Worm (Caenorhabditis elegans): Measurements from ENCODE around the gene tmed-10.
A peak's percentile ranks its signal among the peaks of the same experiment; 100 is the strongest.
"Not testable (repeated sequence)": the region's sequence is repeated elsewhere in the genome, so short reads cannot be mapped to it uniquely, and the experiment has no call there.

Gene tmed-10

ce11 chrV:11290888-11291287, 35.9 kb downstream of the tmed-10 start, which contains the start of gene C03E10.1:
Gene C03E10.1 (plus strand): TSS chrV:11291188.
- no peak for TF ChIP-seq snpc-4 (tag; optimal IDR thresholded peaks at IDR 0.05)
- TF ChIP-seq sem-2 (GFP tag; optimal IDR thresholded peaks at IDR 0.05): no peak
- no peak for TF ChIP-seq mep-1 (tag; optimal IDR thresholded peaks at IDR 0.05)
- TF ChIP-seq ztf-11 (tag; optimal IDR thresholded peaks at IDR 0.05): no peak
- TF ChIP-seq nhr-2 (tag; optimal IDR thresholded peaks at IDR 0.05): no peak
- no peak for TF ChIP-seq unc-62 (GFP tag; optimal IDR thresholded peaks at IDR 0.05)
- TF ChIP-seq nhr-12 (tag; optimal IDR thresholded peaks at IDR 0.05): no peak
- no peak for TF ChIP-seq bed-3 (GFP tag; optimal IDR thresholded peaks at IDR 0.05)
- no peak for TF ChIP-seq unc-39 (tag; optimal IDR thresholded peaks at IDR 0.05)
- TF ChIP-seq hlh-1 (tag; optimal IDR thresholded peaks at IDR 0.05): no peak
- TF ChIP-seq ham-2 (GFP tag; optimal IDR thresholded peaks at IDR 0.05): no peak
- TF ChIP-seq elt-1 (tag; optimal IDR thresholded peaks at IDR 0.05; ENCODE audit: borderline replicate concordance, insufficient read depth): no peak
- TF ChIP-seq lin-13 (tag; optimal IDR thresholded peaks at IDR 0.05): no peak
- no peak for TF ChIP-seq nhr-28 (tag; optimal IDR thresholded peaks at IDR 0.05)
- no peak for TF ChIP-seq ceh-83 (GFP tag; optimal IDR thresholded peaks at IDR 0.05)
- TF ChIP-seq M03D4.4 (tag; optimal IDR thresholded peaks at IDR 0.05): no peak
- no peak for TF ChIP-seq mls-2 (tag; optimal IDR thresholded peaks at IDR 0.05)
- TF ChIP-seq lin-32 (GFP tag; optimal IDR thresholded peaks at IDR 0.05): no peak
- TF ChIP-seq sptf-1 (tag; optimal IDR thresholded peaks at IDR 0.05): no peak
- no peak for TF ChIP-seq nhr-237 (tag; optimal IDR thresholded peaks at IDR 0.05)

- TF ChIP-seq nhr-2 (tag; optimal IDR thresholded peaks at IDR 0.05); nhr-76 (tag; optimal IDR thresholded peaks at IDR 0.05); sem-2 (GFP tag; optimal IDR thresholded peaks at IDR 0.05): not testable (repeated sequence)
These were observed 40.6 kb downstream of the tmed-10 start, which contains the start of gene C03E10.3 for ce11 chrV:11286114-11286513. Gene C03E10.3 (plus strand): TSS chrV:11286414.

- TF ChIP-seq unc-39 (tag; optimal IDR thresholded peaks at IDR 0.05) (no peak), unc-120 (tag; optimal IDR thresholded peaks at IDR 0.05; ENCODE audit: poor library complexity, severe bottlenecking) (no peak), drap-1 (GFP tag; optimal IDR thresholded peaks at IDR 0.05) (no peak), unc-62 (GFP tag; optimal IDR thresholded peaks at IDR 0.05) (no peak), ham-2 (GFP tag; optimal IDR thresholded peaks at IDR 0.05) (no peak), ces-1 (GFP tag; optimal IDR thresholded peaks at IDR 0.05) (no peak), nhr-12 (tag; optimal IDR thresholded peaks at IDR 0.05) (no peak), ceh-39 (tag; optimal IDR thresholded peaks at IDR 0.05) (no peak), M03D4.4 (tag; optimal IDR thresholded peaks at IDR 0.05) (no peak)
These were observed 44.5 kb downstream of the tmed-10 start, which contains the start of gene gly-20 for ce11 chrV:11282272-11282671. Gene gly-20 (plus strand): TSS chrV:11282572.

ce11 chrV:11281414-11282209, 45.2 kb downstream of the tmed-10 start:
- TF ChIP-seq bed-3 (GFP tag; optimal IDR thresholded peaks at IDR 0.05) (no peak), hlh-1 (tag; optimal IDR thresholded peaks at IDR 0.05) (peak; percentile 91), blmp-1 (tag; optimal IDR thresholded peaks at IDR 0.05) (peak; percentile 69), mep-1 (tag; optimal IDR thresholded peaks at IDR 0.05) (peak; percentile 7), ces-1 (GFP tag; optimal IDR thresholded peaks at IDR 0.05) (peak; percentile 3), drap-1 (GFP tag; optimal IDR thresholded peaks at IDR 0.05) (no peak), elt-1 (tag; optimal IDR thresholded peaks at IDR 0.05; ENCODE audit: borderline replicate concordance, insufficient read depth) (peak; percentile 41), ceh-39 (tag; optimal IDR thresholded peaks at IDR 0.05) (peak; percentile 39), M03D4.4 (tag; optimal IDR thresholded peaks at IDR 0.05) (no peak), ham-2 (GFP tag; optimal IDR thresholded peaks at IDR 0.05) (peak; percentile 65), unc-120 (tag; optimal IDR thresholded peaks at IDR 0.05; ENCODE audit: poor library complexity, severe bottlenecking) (peak; percentile 38), unc-62 (GFP tag; optimal IDR thresholded peaks at IDR 0.05) (peak; percentile 39)

- TF ChIP-seq ces-1 (GFP tag; optimal IDR thresholded peaks at IDR 0.05) (no peak), hlh-1 (tag; optimal IDR thresholded peaks at IDR 0.05) (no peak)
These were observed 47.2 kb downstream of the tmed-10 start for ce11 chrV:11279564-11279963.
